Worm (Caenorhabditis elegans): ENCODE data around the gene aagr-3.

ce11 chrV:9706592-9706991, 22.7 kb downstream of the aagr-3 start:
- no peak for TF ChIP-seq pqm-1 (tag; optimal IDR thresholded peaks at IDR 0.05)
- no peak for TF ChIP-seq egl-27 (tag; optimal IDR thresholded peaks at IDR 0.05)
- no peak for TF ChIP-seq mep-1 (tag; optimal IDR thresholded peaks at IDR 0.05)
- TF ChIP-seq ceh-82 (tag; optimal IDR thresholded peaks at IDR 0.05), result no peak
- no peak for TF ChIP-seq dsc-1 (tag; optimal IDR thresholded peaks at IDR 0.05)
